Fruit fly (Drosophila melanogaster): ENCODE results near the gene chif.

chif gene

DNA sequence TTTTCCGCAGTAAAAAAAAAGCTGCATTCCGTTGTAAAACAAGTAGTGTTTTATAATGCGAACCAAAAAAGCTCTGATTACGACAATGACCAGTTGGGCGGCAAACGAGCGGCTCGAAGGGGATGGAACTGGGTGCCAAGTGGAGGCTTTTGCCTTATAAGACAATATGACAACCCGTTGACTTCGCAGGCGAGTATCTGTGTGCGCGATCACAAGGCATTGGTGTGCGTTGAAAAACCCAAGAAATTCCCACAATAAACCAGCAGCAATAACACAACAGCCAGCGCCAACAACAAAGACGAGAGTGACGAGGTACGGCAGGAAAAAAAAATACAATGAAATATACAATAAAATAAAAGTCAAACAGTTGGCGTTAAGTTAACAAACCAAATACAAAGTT is 37.4 kb downstream of the chif start:
- no peak for TF ChIP-seq acj6 (GFP tag; optimal IDR thresholded peaks at IDR 0.05)
- no peak for TF ChIP-seq CG16779 (tag; optimal IDR thresholded peaks at IDR 0.05)
- TF ChIP-seq salr (GFP tag; optimal IDR thresholded peaks at IDR 0.05), result no peak
- TF ChIP-seq esn (GFP tag; optimal IDR thresholded peaks at IDR 0.05), result no peak
- no peak for TF ChIP-seq CG4318 (GFP tag; optimal IDR thresholded peaks at IDR 0.05)
- TF ChIP-seq Eip75B (GFP tag; optimal IDR thresholded peaks at IDR 0.05), result no peak
- TF ChIP-seq CG6792 (GFP tag; optimal IDR thresholded peaks at IDR 0.05), result no peak
- no peak for TF ChIP-seq Smox (GFP tag; optimal IDR thresholded peaks at IDR 0.05)
- no peak for TF ChIP-seq Sox102F (GFP tag; optimal IDR thresholded peaks at IDR 0.05)
- TF ChIP-seq Gug (GFP tag; IDR thresholded peaks at IDR 0.05), result no peak
- peak; percentile 60 for TF ChIP-seq Eip78C (GFP tag)
- TF ChIP-seq CG11762 (GFP tag; optimal IDR thresholded peaks at IDR 0.05; ENCODE audit: insufficient read depth), result no peak
- TF ChIP-seq CG7368 (GFP tag; optimal IDR thresholded peaks at IDR 0.05), result no peak
- no peak for TF ChIP-seq topi (GFP tag; optimal IDR thresholded peaks at IDR 0.05)
- no peak for TF ChIP-seq CG10669 (GFP tag; optimal IDR thresholded peaks at IDR 0.05)
- no peak for TF ChIP-seq fd59A (GFP tag; optimal IDR thresholded peaks at IDR 0.05)
- TF ChIP-seq lz (GFP tag; optimal IDR thresholded peaks at IDR 0.05), result no peak
- no peak for TF ChIP-seq Hr4 (GFP tag; optimal IDR thresholded peaks at IDR 0.05)
- peak; percentile 31 for TF ChIP-seq Ets96B (tag; optimal IDR thresholded peaks at IDR 0.05)
- TF ChIP-seq Eip93F (GFP tag; optimal IDR thresholded peaks at IDR 0.05), result peak; percentile 38
- TF ChIP-seq Hr38 (GFP tag; optimal IDR thresholded peaks at IDR 0.05), result no peak
- TF ChIP-seq Sox15 (GFP tag; optimal IDR thresholded peaks at IDR 0.05), result no peak
- no peak for TF ChIP-seq pdm3 (GFP tag; optimal IDR thresholded peaks at IDR 0.05)
- TF ChIP-seq OdsH (GFP tag; optimal IDR thresholded peaks at IDR 0.05), result no peak
- no peak for TF ChIP-seq CG6854 (GFP tag; optimal IDR thresholded peaks at IDR 0.05)
- no peak for TF ChIP-seq CG31627 (GFP tag; optimal IDR thresholded peaks at IDR 0.05)
- TF ChIP-seq CG6276 (GFP tag; optimal IDR thresholded peaks at IDR 0.05), result no peak
- TF ChIP-seq CG8632 (GFP tag; optimal IDR thresholded peaks at IDR 0.05), result no peak
- no peak for TF ChIP-seq Lpt (GFP tag; optimal IDR thresholded peaks at IDR 0.05)
- TF ChIP-seq cyc (GFP tag; optimal IDR thresholded peaks at IDR 0.05), result no peak
- no peak for TF ChIP-seq CG1621 (tag; optimal IDR thresholded peaks at IDR 0.05)
- TF ChIP-seq CG8119 (GFP tag; IDR thresholded peaks at IDR 0.05), result peak; percentile 28; the same call in 2 of the 3 replicates
- no peak for TF ChIP-seq Ets21C (GFP tag; optimal IDR thresholded peaks at IDR 0.05)
- no peak for TF ChIP-seq Met (GFP tag; optimal IDR thresholded peaks at IDR 0.05)
- TF ChIP-seq CG15336 (GFP tag; IDR thresholded peaks at IDR 0.05), result no peak
- TF ChIP-seq CG9139 (GFP tag; optimal IDR thresholded peaks at IDR 0.05), result no peak
- TF ChIP-seq fkh (GFP tag; optimal IDR thresholded peaks at IDR 0.05), result peak; percentile 62
- peak; percentile 94 for TF ChIP-seq vri (GFP tag; optimal IDR thresholded peaks at IDR 0.05)
- TF ChIP-seq CG3032 (tag; optimal IDR thresholded peaks at IDR 0.05), result peak; percentile 10
- peak in 1 of 2 experiments; percentile 78 for TF ChIP-seq ss (GFP tag; optimal IDR thresholded peaks at IDR 0.05)
- TF ChIP-seq spab (GFP tag; optimal IDR thresholded peaks at IDR 0.05), result no peak
- TF ChIP-seq CG11902 (GFP tag; optimal IDR thresholded peaks at IDR 0.05), result no peak
- TF ChIP-seq achi (GFP tag; optimal IDR thresholded peaks at IDR 0.05), result no peak
- TF ChIP-seq CG6163 (GFP tag; IDR thresholded peaks at IDR 0.05), result peak; percentile 62
- no peak for TF ChIP-seq Blimp-1 (GFP tag; optimal IDR thresholded peaks at IDR 0.05)
- TF ChIP-seq eg (GFP tag; IDR thresholded peaks at IDR 0.05), result no peak; the same call in 2 of the 3 replicates
- peak; percentile 65 for TF ChIP-seq CG6808 (GFP tag; optimal IDR thresholded peaks at IDR 0.05)
- TF ChIP-seq dsx (GFP tag; optimal IDR thresholded peaks at IDR 0.05; ENCODE audit: poor library complexity, severe bottlenecking), result peak; percentile 53
- TF ChIP-seq CG8319 (GFP tag; optimal IDR thresholded peaks at IDR 0.05), result no peak
- no peak for TF ChIP-seq CG11294 (GFP tag; IDR thresholded peaks at IDR 0.05)
- no peak for TF ChIP-seq dac (GFP tag; optimal IDR thresholded peaks at IDR 0.05)
- TF ChIP-seq Hr39 (GFP tag; optimal IDR thresholded peaks at IDR 0.05), result no peak
- TF ChIP-seq CG32006 (GFP tag; optimal IDR thresholded peaks at IDR 0.05), result no peak
